Worm (Caenorhabditis elegans): ENCODE results near the gene sir-2.1.
A peak's percentile ranks its signal among the peaks of the same experiment; 100 is the strongest.

DNA sequence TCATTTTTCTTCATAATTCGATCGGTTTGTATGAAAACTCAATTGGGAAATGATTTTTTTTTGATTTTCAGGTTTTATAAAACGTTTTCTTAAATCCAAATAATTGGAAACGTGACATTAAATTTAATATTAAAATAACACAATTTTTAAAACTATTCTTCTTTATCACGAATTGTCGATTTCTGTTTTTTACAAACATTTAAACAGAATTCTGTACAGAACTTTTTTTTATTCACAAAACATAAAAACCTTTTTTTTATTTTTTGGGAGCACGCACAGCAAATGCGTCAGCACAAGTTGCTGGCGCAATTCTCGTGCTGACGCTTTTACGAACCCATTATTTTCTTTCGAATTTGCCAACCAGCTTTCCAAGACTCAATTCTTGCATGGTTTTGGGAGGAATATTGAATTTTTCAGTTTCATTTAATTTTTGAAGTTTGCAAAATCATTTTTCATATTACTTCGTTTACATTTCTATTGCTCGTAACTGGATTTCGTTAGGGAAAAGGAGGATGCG, 7.8 kb upstream of the sir-2.1 start, which contains the start of gene mpz-5:
- no peak; the same call in 1 of the 2 replicates for TF ChIP-seq pes-1 (GFP tag; IDR thresholded peaks at IDR 0.05)
- TF ChIP-seq hmg-4 (GFP tag; optimal IDR thresholded peaks at IDR 0.05), result peak; percentile 26
- TF ChIP-seq tbx-37 (GFP tag; conservative IDR thresholded peaks at IDR 0.05), result no peak
- no peak for TF ChIP-seq aly-1 (tag; optimal IDR thresholded peaks at IDR 0.05)
- no peak for TF ChIP-seq flt-1 (GFP tag; IDR thresholded peaks at IDR 0.05)
- TF ChIP-seq ama-1 (optimal IDR thresholded peaks at IDR 0.05), result no peak
- TF ChIP-seq sea-1 (GFP tag; conservative IDR thresholded peaks at IDR 0.05), result no peak
- TF ChIP-seq ceh-36 (tag; optimal IDR thresholded peaks at IDR 0.05), result peak; percentile 13
- TF ChIP-seq ets-7 (tag; optimal IDR thresholded peaks at IDR 0.05), result no peak

All from whole organism, early embryonic.